Worm (Caenorhabditis elegans): ENCODE measurements around the gene rog-1.

The rog-1 gene

ce11 chrII:1402167-1402619 is 27.4 kb upstream of the rog-1 start, which contains the start of gene Y51H7C.7 (continued):
- TF ChIP-seq lsy-27 (tag; optimal IDR thresholded peaks at IDR 0.05; ENCODE audit: borderline replicate concordance, insufficient read depth) (no peak), ekl-4 (GFP tag; IDR thresholded peaks at IDR 0.05) (no peak), Y53F4B.3 (GFP tag; IDR thresholded peaks at IDR 0.05) (no peak), ztf-28 (GFP tag; IDR thresholded peaks at IDR 0.05) (no peak), hlh-26 (GFP tag; conservative IDR thresholded peaks at IDR 0.05) (no peak), snpc-3.4 (tag; optimal IDR thresholded peaks at IDR 0.05) (peak; percentile 22), ceh-91 (GFP tag; IDR thresholded peaks at IDR 0.05) (no peak), Y53G8AR.9 (GFP tag; conservative IDR thresholded peaks at IDR 0.05) (no peak), nhr-90 (tag; optimal IDR thresholded peaks at IDR 0.05) (no peak), xnd-1 (tag; optimal IDR thresholded peaks at IDR 0.05) (no peak), lin-35 (GFP tag; optimal IDR thresholded peaks at IDR 0.05) (no peak), lin-26 (GFP tag; IDR thresholded peaks at IDR 0.05) (no peak), ztf-26 (tag; optimal IDR thresholded peaks at IDR 0.05) (no peak), F10E7.11 (tag; optimal IDR thresholded peaks at IDR 0.05) (no peak), lsl-1 (GFP tag; optimal IDR thresholded peaks at IDR 0.05) (peak; percentile 31), F57A8.1 (GFP tag; optimal IDR thresholded peaks at IDR 0.05) (no peak), ceh-40 (GFP tag; IDR thresholded peaks at IDR 0.05) (no peak), zfh-2 (GFP tag; conservative IDR thresholded peaks at IDR 0.05) (no peak), F33H1.4 (GFP tag; IDR thresholded peaks at IDR 0.05) (peak; percentile 15; the same call in 1 of the 2 replicates), attf-5 (GFP tag; optimal IDR thresholded peaks at IDR 0.05) (peak; percentile 13), mes-4 (tag; optimal IDR thresholded peaks at IDR 0.05) (no peak), mcd-1 (GFP tag; IDR thresholded peaks at IDR 0.05) (peak; percentile 74), ztf-25 (GFP tag; IDR thresholded peaks at IDR 0.05) (no peak), D2030.7 (GFP tag; IDR thresholded peaks at IDR 0.05) (no peak), pbrm-1 (GFP tag; IDR thresholded peaks at IDR 0.05) (peak; percentile 34; the same call in 1 of the 2 replicates), sea-2 (GFP tag; IDR thresholded peaks at IDR 0.05) (no peak), ztf-18 (tag; optimal IDR thresholded peaks at IDR 0.05) (peak; percentile 92), F49E8.2 (tag; optimal IDR thresholded peaks at IDR 0.05; ENCODE audit: insufficient read depth) (no peak), tbp1 (GFP tag; optimal IDR thresholded peaks at IDR 0.05) (peak; percentile 0), him-1 (tag; optimal IDR thresholded peaks at IDR 0.05) (no peak), F39B2.1 (GFP tag; IDR thresholded peaks at IDR 0.05) (no peak), F22D6.2 (tag; optimal IDR thresholded peaks at IDR 0.05) (no peak), madf-3 (GFP tag; IDR thresholded peaks at IDR 0.05) (no peak), ztf-6 (GFP tag; IDR thresholded peaks at IDR 0.05) (no peak), mel-28 (tag; optimal IDR thresholded peaks at IDR 0.05; ENCODE audit: borderline replicate concordance) (no peak)

ce11 chrII:1401474-1401873 is 26.7 kb upstream of the rog-1 start, which contains the start of gene Y51H7C.8:
Gene Y51H7C.8, plus strand, starts transcription at chrII:1401774.
- TF ChIP-seq cebp-2 (GFP tag; IDR thresholded peaks at IDR 0.05) (no peak), nhr-179 (tag; optimal IDR thresholded peaks at IDR 0.05) (no peak), nfya-1 (tag; optimal IDR thresholded peaks at IDR 0.05; ENCODE audit: borderline replicate concordance, insufficient read depth) (no peak), lir-1 (GFP tag; conservative IDR thresholded peaks at IDR 0.05) (no peak), K12H6.12 (tag; optimal IDR thresholded peaks at IDR 0.05) (no peak), ztf-18 (tag; optimal IDR thresholded peaks at IDR 0.05) (no peak), F37B4.10 (GFP tag; IDR thresholded peaks at IDR 0.05) (no peak), ceh-79 (tag; optimal IDR thresholded peaks at IDR 0.05) (no peak), xnd-1 (tag; optimal IDR thresholded peaks at IDR 0.05) (no peak), Y67H2A.10 (GFP tag; conservative IDR thresholded peaks at IDR 0.05) (no peak), tbx-9 (tag; optimal IDR thresholded peaks at IDR 0.05; ENCODE audit: borderline replicate concordance) (no peak), ztf-3 (GFP tag; optimal IDR thresholded peaks at IDR 0.05) (no peak)
